Worm (Caenorhabditis elegans) whole organism, L1 larva: ENCODE data around the gene eak-3.

Experiments used
- C16A3.4 ChIP-seq: fragments of 150-350 bp; optimal IDR thresholded peaks from 2 replicates; lab custom pipeline; 2014; ENCODE audit warnings: missing biosample characterization, missing genetic modification characterization
- C34B4.2 ChIP-seq: sonication (generic microtip); optimal IDR thresholded peaks from 2 replicates; lab custom pipeline; 2017; ENCODE audit warnings: mild to moderate bottlenecking, missing genetic modification characterization, missing compliant biosample characterization
- F16B12.6 ChIP-seq: fragments of 150-350 bp; optimal IDR thresholded peaks from 2 replicates; lab custom pipeline; 2014; ENCODE audit warnings: missing biosample characterization, missing genetic modification characterization
- aha-1 ChIP-seq: fragments of 150-350 bp; optimal IDR thresholded peaks from 2 replicates; lab custom pipeline; 2014; ENCODE audit warnings: missing biosample characterization, missing genetic modification characterization
- ama-1 ChIP-seq: fragments of 150-350 bp; optimal IDR thresholded peaks from 2 replicates; lab custom pipeline; 2014
- ceh-63 ChIP-seq: fragments of 200-800 bp; sonication (Bioruptor generic); optimal IDR thresholded peaks from 2 replicates; lab custom pipeline; 2018; ENCODE audit warnings: mild to moderate bottlenecking, missing genetic modification characterization, missing compliant biosample characterization
- ceh-82 ChIP-seq, 3 experiments: fragments of 150-350 bp in 1 of 3; sonication (generic microtip) in 2 of 3; optimal IDR thresholded peaks; 2 replicates each; lab custom pipeline; 2014 to 2017; ENCODE audit warnings: missing biosample characterization in 3 of 3, missing genetic modification characterization in 3 of 3
- ceh-90 ChIP-seq: sonication (generic microtip); optimal IDR thresholded peaks from 2 replicates; lab custom pipeline; 2016; ENCODE audit warnings: missing genetic modification characterization, missing compliant biosample characterization
- ces-1 ChIP-seq: fragments of 150-350 bp; optimal IDR thresholded peaks from 2 replicates; lab custom pipeline; 2014; ENCODE audit warnings: missing biosample characterization, missing genetic modification reagents, missing genetic modification characterization
- dpl-1 ChIP-seq, 3 experiments: fragments of 150-350 bp in 2 of 3; sonication (generic microtip) in 1 of 3; optimal IDR thresholded peaks; 2 replicates each; lab custom pipeline; 2014 to 2017; ENCODE audit warnings: missing biosample characterization in 3 of 3, missing genetic modification characterization in 3 of 3, missing genetic modification reagents in 3 of 3
- dsc-1 ChIP-seq: sonication (generic microtip); optimal IDR thresholded peaks from 2 replicates; lab custom pipeline; 2016; ENCODE audit warnings: mild to moderate bottlenecking, missing genetic modification characterization, missing compliant biosample characterization
- efl-1 ChIP-seq, 4 experiments: fragments of 150-350 bp; optimal IDR thresholded peaks in 3 of 4; peaks in 1 of 4; 1 replicate in 1 of 4; 2 replicates in 3 of 4; lab custom pipeline; 2014; ENCODE audit warnings: missing biosample characterization in 2 of 4, missing genetic modification characterization in 2 of 4, missing genetic modification reagents in 2 of 4
- elt-3 ChIP-seq, 6 experiments: fragments of 150-350 bp in 1 of 6; sonication (generic microtip); optimal IDR thresholded peaks; 2 replicates each; lab custom pipeline; 2017 to 2018; ENCODE audit warnings: missing biosample characterization in 6 of 6, missing genetic modification characterization in 6 of 6, inconsistent platforms in 1 of 6
- fkh-10 ChIP-seq: sonication (generic microtip); optimal IDR thresholded peaks from 2 replicates; lab custom pipeline; 2017; ENCODE audit warnings: missing biosample characterization, missing genetic modification reagents, missing genetic modification characterization
- fkh-4 ChIP-seq: sonication (generic microtip); optimal IDR thresholded peaks from 2 replicates; lab custom pipeline; 2016; ENCODE audit warnings: missing compliant biosample characterization, missing genetic modification characterization, borderline replicate concordance
- fos-1 ChIP-seq: fragments of 150-350 bp; optimal IDR thresholded peaks from 2 replicates; lab custom pipeline; 2014; ENCODE audit warnings: missing biosample characterization, missing genetic modification characterization
- hlh-4 ChIP-seq: sonication (generic microtip); optimal IDR thresholded peaks from 2 replicates; lab custom pipeline; 2016; ENCODE audit warnings: mild to moderate bottlenecking, missing genetic modification characterization, missing compliant biosample characterization
- isw-1 ChIP-seq: fragments of 200-800 bp; sonication (Bioruptor generic); IDR thresholded peaks from 2 replicates; pipeline ENCODE4 v1.3.6; 2022; ENCODE audit warnings: missing genetic modification characterization, missing compliant biosample characterization
- jun-1 ChIP-seq: fragments of 150-350 bp; optimal IDR thresholded peaks from 2 replicates; lab custom pipeline; 2014; ENCODE audit warnings: missing biosample characterization, missing genetic modification reagents, missing genetic modification characterization
- lin-14 ChIP-seq: fragments of 200-800 bp; sonication (Bioruptor generic); optimal IDR thresholded peaks from 2 replicates; lab custom pipeline; 2018; ENCODE audit warnings: mild to moderate bottlenecking, missing genetic modification characterization, moderate library complexity, missing compliant biosample characterization
- lin-15B ChIP-seq: fragments of 150-350 bp; sonication (generic microtip); optimal IDR thresholded peaks from 3 replicates; lab custom pipeline; 2014; ENCODE audit warnings: missing biosample characterization, missing genetic modification characterization
- lin-39 ChIP-seq: fragments of 150-350 bp; optimal IDR thresholded peaks from 2 replicates; lab custom pipeline; 2014; ENCODE audit warnings: missing biosample characterization, missing genetic modification reagents, missing genetic modification characterization
- lir-3 ChIP-seq: sonication (generic microtip); optimal IDR thresholded peaks from 2 replicates; lab custom pipeline; 2016; ENCODE audit warnings: mild to moderate bottlenecking, missing genetic modification characterization, moderate library complexity, missing compliant biosample characterization; ENCODE audit not compliant: poor library complexity
- lsy-2 ChIP-seq, 2 experiments: fragments of 150-350 bp; optimal IDR thresholded peaks; 2 replicates each; lab custom pipeline; 2014; ENCODE audit warnings: missing biosample characterization in 2 of 2, missing genetic modification characterization in 2 of 2
- mab-9 ChIP-seq: fragments of 200-800 bp; sonication (Bioruptor generic); IDR thresholded peaks from 2 replicates; pipeline ENCODE4 v1.3.6; 2022; ENCODE audit warnings: missing genetic modification reagents, missing genetic modification characterization, missing compliant biosample characterization
- mep-1 ChIP-seq: fragments of 150-350 bp; optimal IDR thresholded peaks from 2 replicates; lab custom pipeline; 2014; ENCODE audit warnings: missing biosample characterization, missing genetic modification characterization
- nhr-19 ChIP-seq: fragments of 200-800 bp; sonication (Bioruptor generic); conservative IDR thresholded peaks from 2 replicates; pipeline ENCODE4 v1.3.6; 2022; ENCODE audit warnings: missing genetic modification characterization, missing compliant biosample characterization
- nhr-20 ChIP-seq: sonication (generic microtip); optimal IDR thresholded peaks from 2 replicates; lab custom pipeline; 2016; ENCODE audit warnings: mild to moderate bottlenecking, missing genetic modification characterization, missing compliant biosample characterization
- nhr-237 ChIP-seq: fragments of 150-350 bp; optimal IDR thresholded peaks from 2 replicates; lab custom pipeline; 2014; ENCODE audit warnings: missing biosample characterization, missing genetic modification characterization
- nhr-47 ChIP-seq: sonication (generic microtip); optimal IDR thresholded peaks from 2 replicates; lab custom pipeline; 2016; ENCODE audit warnings: mild to moderate bottlenecking, missing genetic modification characterization, moderate library complexity, missing compliant biosample characterization
- nhr-71 ChIP-seq: sonication (generic microtip); optimal IDR thresholded peaks from 2 replicates; lab custom pipeline; 2016; ENCODE audit warnings: mild to moderate bottlenecking, missing genetic modification characterization, moderate library complexity, missing compliant biosample characterization
- nhr-77 ChIP-seq: fragments of 150-350 bp; optimal IDR thresholded peaks from 2 replicates; lab custom pipeline; 2014; ENCODE audit warnings: missing biosample characterization, missing genetic modification characterization
- nhr-84 ChIP-seq: sonication (generic microtip); optimal IDR thresholded peaks from 2 replicates; lab custom pipeline; 2017; ENCODE audit warnings: missing biosample characterization, missing genetic modification characterization
- nhr-85 ChIP-seq: sonication (generic microtip); peaks from one replicate; lab custom pipeline; 2016; ENCODE audit warnings: missing genetic modification characterization, inconsistent platforms, missing compliant biosample characterization
- nhr-90 ChIP-seq: sonication (generic microtip); optimal IDR thresholded peaks from 2 replicates; lab custom pipeline; 2016; ENCODE audit warnings: mild to moderate bottlenecking, missing genetic modification characterization, missing compliant biosample characterization; ENCODE audit not compliant: poor library complexity
- pag-3 ChIP-seq: sonication (generic microtip); optimal IDR thresholded peaks from 2 replicates; lab custom pipeline; 2017; ENCODE audit warnings: missing genetic modification characterization, mild to moderate bottlenecking, missing compliant biosample characterization, antibody characterized with exemption, borderline replicate concordance; ENCODE audit not compliant: insufficient read depth
- pax-3 ChIP-seq: fragments of 200-800 bp; sonication (Bioruptor generic); optimal IDR thresholded peaks from 2 replicates; lab custom pipeline; 2018; ENCODE audit warnings: mild to moderate bottlenecking, missing genetic modification characterization, moderate library complexity, missing compliant biosample characterization
- pqm-1 ChIP-seq: sonication (generic microtip); optimal IDR thresholded peaks from 3 replicates; lab custom pipeline; 2017; ENCODE audit warnings: missing biosample characterization, missing genetic modification characterization
- rnt-1 ChIP-seq: sonication (generic microtip); optimal IDR thresholded peaks from 2 replicates; lab custom pipeline; 2016; ENCODE audit warnings: mild to moderate bottlenecking, missing genetic modification characterization, moderate library complexity, missing compliant biosample characterization
- skn-1 ChIP-seq: fragments of 150-350 bp; optimal IDR thresholded peaks from 2 replicates; lab custom pipeline; 2014; ENCODE audit warnings: missing biosample characterization, missing genetic modification characterization
- snu-23 ChIP-seq: sonication (generic microtip); optimal IDR thresholded peaks from 2 replicates; lab custom pipeline; 2016; ENCODE audit warnings: missing genetic modification characterization, missing compliant biosample characterization
- sox-4 ChIP-seq: sonication (generic microtip); optimal IDR thresholded peaks from 2 replicates; lab custom pipeline; 2016; ENCODE audit warnings: missing genetic modification characterization, missing compliant biosample characterization
- swsn-7 ChIP-seq: sonication (generic microtip); optimal IDR thresholded peaks from 2 replicates; lab custom pipeline; 2016; ENCODE audit warnings: missing genetic modification characterization, missing compliant biosample characterization
- tlp-1 ChIP-seq: fragments of 150-350 bp; optimal IDR thresholded peaks from 2 replicates; lab custom pipeline; 2014; ENCODE audit warnings: missing biosample characterization, missing genetic modification characterization
- unc-62 ChIP-seq: fragments of 150-350 bp; optimal IDR thresholded peaks from 2 replicates; lab custom pipeline; 2014; ENCODE audit warnings: missing biosample characterization, missing genetic modification reagents, missing genetic modification characterization
- unc-98 ChIP-seq: fragments of 200-800 bp; sonication (Bioruptor generic); IDR thresholded peaks from 2 replicates; pipeline ENCODE4 v1.3.6; 2022; ENCODE audit warnings: missing genetic modification characterization, missing compliant biosample characterization
- vab-15 ChIP-seq: sonication (generic microtip); optimal IDR thresholded peaks from 2 replicates; lab custom pipeline; 2017; ENCODE audit warnings: missing genotype, mild to moderate bottlenecking, missing genetic modification characterization, missing compliant biosample characterization
- xbp-1 ChIP-seq: sonication (generic microtip); optimal IDR thresholded peaks from 2 replicates; lab custom pipeline; 2016; ENCODE audit warnings: missing genetic modification characterization, missing compliant biosample characterization
- zip-4 ChIP-seq: fragments of 200-800 bp; sonication (Bioruptor generic); optimal IDR thresholded peaks from 2 replicates; lab custom pipeline; 2018; ENCODE audit warnings: mild to moderate bottlenecking, missing genetic modification characterization, moderate library complexity, missing compliant biosample characterization
- ztf-11 ChIP-seq, 2 experiments: sonication (generic microtip); optimal IDR thresholded peaks; 2 replicates each; lab custom pipeline; 2016 to 2017; ENCODE audit warnings: missing genetic modification characterization in 2 of 2, missing biosample characterization in 1 of 2, missing compliant biosample characterization in 1 of 2
- ztf-4 ChIP-seq: fragments of 150-350 bp; optimal IDR thresholded peaks from 2 replicates; lab custom pipeline; 2014; ENCODE audit warnings: missing biosample characterization, missing genetic modification characterization

The eak-3 gene

ce11 chrIII:1218998-1219397 is 42.6 kb upstream of the eak-3 start:
- no peak for TF ChIP-seq F16B12.6 (tag; lab: Kevin White, UChicago)
- TF ChIP-seq efl-1 (optimal IDR thresholded peaks at IDR 0.05; lab: Kevin White, UChicago): no peak
- peak in 1 of 2 experiments; percentile 3 for TF ChIP-seq efl-1 (GFP tag; optimal IDR thresholded peaks at IDR 0.05 in 1 of 2; lab: Kevin White, UChicago)

ce11 chrIII:1218221-1218620 is 41.9 kb upstream of the eak-3 start:
- TF ChIP-seq fkh-4: no peak
- TF ChIP-seq fkh-10 (GFP tag; lab: Kevin White, UChicago): no peak
- no peak for TF ChIP-seq ceh-63
- TF ChIP-seq ceh-82 (tag; optimal IDR thresholded peaks at IDR 0.05; lab: Kevin White, UChicago): no peak
- no peak for TF ChIP-seq lin-39 (tag; lab: Kevin White, UChicago)
- TF ChIP-seq pag-3 (tag; lab: Kevin White, UChicago): no peak
- TF ChIP-seq nhr-71: peak; percentile 36
- no peak for TF ChIP-seq pqm-1 (tag; lab: Kevin White, UChicago)
- TF ChIP-seq sox-4: no peak
- no peak for TF ChIP-seq vab-15 (tag; lab: Kevin White, UChicago)
- TF ChIP-seq mab-9 (GFP tag; lab: Robert Waterston, UW): no peak
- peak; percentile 29 for TF ChIP-seq mep-1 (tag; lab: Kevin White, UChicago)
- no peak for TF ChIP-seq ceh-90 (tag; lab: Kevin White, UChicago)
- peak; percentile 22 for TF ChIP-seq nhr-47 (tag; lab: Kevin White, UChicago)
- TF ChIP-seq swsn-7 (tag; lab: Kevin White, UChicago): no peak
- no peak for TF ChIP-seq elt-3 (tag; optimal IDR thresholded peaks at IDR 0.05; lab: Kevin White, UChicago)
- TF ChIP-seq skn-1 (tag; lab: Kevin White, UChicago): no peak
- no peak for TF ChIP-seq F16B12.6 (tag; lab: Kevin White, UChicago)
- no peak for TF ChIP-seq pax-3 (tag; lab: Kevin White, UChicago)
- no peak for TF ChIP-seq C34B4.2 (tag; lab: Kevin White, UChicago)
- no peak for TF ChIP-seq unc-62 (GFP tag; lab: Kevin White, UChicago)
- TF ChIP-seq ztf-4 (tag; lab: Kevin White, UChicago): no peak
- TF ChIP-seq isw-1: no peak
- peak; percentile 24 for TF ChIP-seq nhr-90
- TF ChIP-seq nhr-85 (tag; lab: Kevin White, UChicago): no peak
- TF ChIP-seq ama-1 (lab: Kevin White, UChicago): no peak
- TF ChIP-seq nhr-77: no peak
- no peak for TF ChIP-seq ztf-11 (tag; optimal IDR thresholded peaks at IDR 0.05; lab: Kevin White, UChicago)
- TF ChIP-seq nhr-237 (tag; lab: Kevin White, UChicago): no peak
- peak; percentile 25 for TF ChIP-seq snu-23 (GFP tag; lab: Kevin White, UChicago)
- no peak for TF ChIP-seq lir-3 (tag; lab: Kevin White, UChicago)
- peak; percentile 33 for TF ChIP-seq rnt-1 (tag; lab: Kevin White, UChicago)
- no peak for TF ChIP-seq dpl-1 (GFP tag; optimal IDR thresholded peaks at IDR 0.05; lab: Kevin White, UChicago)
- TF ChIP-seq hlh-4: no peak
- no peak for TF ChIP-seq unc-98 (GFP tag; lab: Robert Waterston, UW)
- TF ChIP-seq xbp-1 (tag; lab: Kevin White, UChicago): no peak
- no peak for TF ChIP-seq efl-1 (optimal IDR thresholded peaks at IDR 0.05; lab: Kevin White, UChicago)
- TF ChIP-seq efl-1 (GFP tag; optimal IDR thresholded peaks at IDR 0.05 in 1 of 2; lab: Kevin White, UChicago): peak; percentile 12 to 59
- no peak for TF ChIP-seq lin-15B (tag; lab: Kevin White, UChicago)
- peak; percentile 2 for TF ChIP-seq nhr-20 (tag; lab: Kevin White, UChicago)
- no peak for TF ChIP-seq zip-4 (GFP tag; lab: Kevin White, UChicago)
- no peak for TF ChIP-seq lin-14 (GFP tag; lab: Kevin White, UChicago)
- no peak for TF ChIP-seq nhr-19 (GFP tag; lab: Robert Waterston, UW)
- TF ChIP-seq tlp-1 (tag; lab: Kevin White, UChicago): no peak
- TF ChIP-seq nhr-84 (tag; lab: Kevin White, UChicago): no peak
- TF ChIP-seq dsc-1 (tag; lab: Kevin White, UChicago): peak; percentile 10
- TF ChIP-seq C16A3.4 (tag; lab: Kevin White, UChicago): no peak
- no peak for TF ChIP-seq jun-1 (tag; lab: Kevin White, UChicago)
- TF ChIP-seq aha-1 (tag; lab: Kevin White, UChicago): no peak
- TF ChIP-seq ces-1 (GFP tag; lab: Kevin White, UChicago): no peak
- TF ChIP-seq lsy-2 (tag; optimal IDR thresholded peaks at IDR 0.05; lab: Kevin White, UChicago): peak in 1 of 2 experiments; percentile 17
- TF ChIP-seq fos-1 (tag; lab: Kevin White, UChicago): no peak
